Fruit fly (Drosophila melanogaster): ENCODE measurements around the gene Cyp4ac1.

Cyp4ac1 gene

dm6 chr2L:5252399-5253030, 11.3 kb upstream of the Cyp4ac1 start:
- TF ChIP-seq CG8478 (optimal IDR thresholded peaks at IDR 0.05) (no peak), CTCF (optimal IDR thresholded peaks at IDR 0.05) (no peak)

- TF ChIP-seq CG8478 (optimal IDR thresholded peaks at IDR 0.05) (no peak), CTCF (optimal IDR thresholded peaks at IDR 0.05) (no peak)
Observed at dm6 chr2L:5254105-5254711, 9.6 kb upstream of the Cyp4ac1 start.

- TF ChIP-seq CTCF (optimal IDR thresholded peaks at IDR 0.05) = no peak
- no peak for TF ChIP-seq CG8478 (optimal IDR thresholded peaks at IDR 0.05)
Observed at dm6 chr2L:5256036-5256846, 7.6 kb upstream of the Cyp4ac1 start.

dm6 chr2L:5259076-5259843, 4.5 kb upstream of the Cyp4ac1 start:
- TF ChIP-seq CTCF (optimal IDR thresholded peaks at IDR 0.05) (no peak), CG8478 (optimal IDR thresholded peaks at IDR 0.05) (no peak)

DNA sequence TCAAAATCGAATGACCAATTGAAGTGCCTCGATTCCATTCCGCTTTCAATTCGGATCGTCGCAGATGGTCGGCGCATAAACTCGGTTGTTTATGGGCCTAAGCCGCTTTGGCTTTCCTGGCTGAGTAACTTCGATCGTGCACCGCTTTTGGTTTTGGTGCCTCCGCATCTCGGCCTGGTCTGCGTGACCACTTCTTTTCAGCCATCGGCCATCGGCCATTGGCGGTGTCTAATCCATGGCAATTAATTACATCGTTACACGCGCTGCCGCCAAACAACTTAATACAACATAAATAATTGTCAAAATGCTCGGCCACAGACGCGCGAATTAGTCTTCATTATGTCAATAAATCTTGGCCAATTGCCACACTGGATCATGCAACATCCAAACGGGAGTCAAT, 3.5 kb upstream of the Cyp4ac1 start:
- TF ChIP-seq CG8478 (optimal IDR thresholded peaks at IDR 0.05) (no peak), CTCF (optimal IDR thresholded peaks at IDR 0.05) (no peak)

- no peak for TF ChIP-seq CG8478 (optimal IDR thresholded peaks at IDR 0.05)
- no peak for TF ChIP-seq CTCF (optimal IDR thresholded peaks at IDR 0.05)
Observed at dm6 chr2L:5261223-5261984, 2.4 kb upstream of the Cyp4ac1 start.

dm6 chr2L:5264157-5264556, 356 bp downstream of the Cyp4ac1 start:
- TF ChIP-seq CTCF (optimal IDR thresholded peaks at IDR 0.05) (no peak), CG8478 (optimal IDR thresholded peaks at IDR 0.05) (no peak)

DNA sequence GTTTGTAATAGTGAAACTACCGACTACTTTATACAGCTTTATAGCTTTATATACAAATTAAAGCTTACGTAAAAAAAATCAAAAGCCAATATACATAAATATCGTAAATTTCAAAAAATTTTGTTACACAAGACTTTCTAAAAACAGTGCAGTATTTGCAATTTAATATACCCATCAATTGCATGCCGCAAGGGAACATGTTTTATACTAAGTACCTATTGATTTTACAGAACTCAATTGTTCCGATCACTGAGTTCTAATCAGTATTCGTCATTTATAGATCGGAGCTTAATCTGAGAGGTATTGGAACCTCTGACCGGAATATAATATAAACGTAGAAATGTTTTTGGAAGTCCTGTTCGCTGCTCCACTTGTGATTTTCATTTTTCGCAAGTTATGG, 2.3 kb downstream of the Cyp4ac1 start, which contains the start of gene Cyp4ac2:
TSS of gene Cyp4ac2 (plus strand) at position 301 of the 400 bp plus-strand sequence.
- TF ChIP-seq CTCF (optimal IDR thresholded peaks at IDR 0.05) (no peak), CG8478 (optimal IDR thresholded peaks at IDR 0.05) (no peak)

DNA sequence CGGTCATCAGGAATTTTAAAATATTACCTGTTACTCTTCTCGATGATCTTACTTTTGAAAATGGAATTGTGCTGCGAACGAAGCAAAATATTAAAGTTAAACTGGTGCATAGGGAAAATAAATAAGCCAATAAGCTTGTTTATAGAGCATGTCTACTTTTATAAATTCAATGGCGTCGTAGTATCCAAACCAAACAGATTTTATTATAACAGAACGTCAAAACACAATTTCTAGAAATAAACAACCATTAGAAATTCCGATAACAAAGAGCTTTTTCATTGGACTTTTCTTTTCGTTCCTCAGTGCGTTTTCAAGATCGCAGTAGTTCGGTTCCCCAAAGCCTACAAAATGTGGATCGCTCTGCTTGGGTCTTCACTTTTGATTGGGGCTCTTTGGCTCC, 4.4 kb downstream of the Cyp4ac1 start, which contains the start of gene Cyp4ac3:
TSS of gene Cyp4ac3 (plus strand) at position 301 of the 400 bp plus-strand sequence.
- TF ChIP-seq CG8478 (optimal IDR thresholded peaks at IDR 0.05) (no peak), CTCF (optimal IDR thresholded peaks at IDR 0.05) (no peak)

DNA sequence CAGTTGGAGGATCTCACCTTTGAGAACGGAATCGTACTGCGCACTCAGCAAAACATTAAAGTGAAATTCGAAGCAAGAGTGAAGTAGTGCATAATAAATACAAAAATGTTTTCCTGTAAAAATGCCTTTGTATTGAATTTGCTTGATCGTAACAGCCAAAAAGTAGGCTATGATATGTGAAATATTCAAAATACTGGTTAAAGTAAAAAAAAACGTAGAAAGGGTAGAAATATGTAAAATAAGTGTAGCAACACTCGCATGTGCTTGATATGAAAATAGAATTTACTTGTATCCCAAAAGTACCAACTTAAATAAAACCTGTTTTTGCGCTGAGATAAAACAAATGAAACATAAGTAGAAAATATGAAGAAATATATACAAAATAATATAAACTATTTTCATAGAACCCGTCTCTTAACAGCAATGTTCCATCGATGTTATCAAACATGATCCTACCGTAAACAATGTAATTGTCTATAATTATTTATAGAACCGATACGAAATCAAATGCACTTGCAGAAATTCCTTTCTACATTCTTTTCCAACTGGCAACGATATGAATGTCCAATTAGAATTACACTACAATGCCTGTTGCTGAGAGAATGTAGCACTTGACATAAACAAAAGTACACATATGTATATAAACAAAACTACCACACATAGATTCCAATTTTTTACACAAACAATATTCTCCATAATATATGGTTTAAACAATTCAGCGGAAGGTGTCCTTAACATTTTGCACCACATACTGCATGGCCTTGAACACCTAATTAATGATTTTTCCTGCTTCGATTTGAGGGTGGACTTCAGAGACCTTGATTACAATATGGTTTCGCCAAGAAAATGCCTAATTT, 6.6 kb downstream of the Cyp4ac1 start:
- TF ChIP-seq CTCF (optimal IDR thresholded peaks at IDR 0.05) = peak in 1 of 2 experiments; percentile 35
- no peak for TF ChIP-seq CG8478 (optimal IDR thresholded peaks at IDR 0.05)

DNA sequence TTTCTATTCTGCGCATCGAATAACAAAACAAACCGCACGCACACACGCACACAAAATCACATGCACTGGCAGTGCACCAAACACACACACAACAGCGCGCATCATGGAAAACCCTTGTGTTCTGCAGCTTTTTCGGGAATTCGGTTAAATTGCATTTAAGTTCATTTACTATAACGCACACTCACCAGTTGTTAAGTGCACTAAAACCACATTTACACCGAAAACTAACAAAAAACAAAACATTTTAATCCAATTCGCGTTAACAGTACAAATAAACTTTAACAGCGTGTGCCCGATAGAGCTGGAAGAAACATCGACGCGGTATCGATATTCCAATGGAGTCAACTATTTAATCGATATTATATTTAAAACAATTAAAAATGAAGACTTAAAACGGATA, 7.3 kb downstream of the Cyp4ac1 start, which contains the start of gene tkv:
TSS of gene tkv (minus strand) at position 304 of the 400 bp plus-strand sequence.
- no peak for TF ChIP-seq CTCF (optimal IDR thresholded peaks at IDR 0.05)
- no peak for TF ChIP-seq CG8478 (optimal IDR thresholded peaks at IDR 0.05)

dm6 chr2L:5277262-5278008, 13.6 kb downstream of the Cyp4ac1 start:
- TF ChIP-seq CTCF (optimal IDR thresholded peaks at IDR 0.05) = no peak
- no peak for TF ChIP-seq CG8478 (optimal IDR thresholded peaks at IDR 0.05)
